Fruit fly (Drosophila melanogaster) Kc167 (cell line): ENCODE data around the gene CG2116.

Source experiments
- Myc ChIP-seq: fragments of >200 bp; optimal IDR thresholded peaks from 2 replicates; lab custom pipeline; 2017; ENCODE audit warnings: missing external identifiers
- Sin3A ChIP-seq: fragments of >200 bp; optimal IDR thresholded peaks from 2 replicates; lab custom pipeline; 2018; ENCODE audit warnings: missing external identifiers
- h ChIP-seq: fragments of >200 bp; optimal IDR thresholded peaks from 3 replicates; lab custom pipeline; 2018; ENCODE audit warnings: missing external identifiers
- insv ChIP-seq: fragments of >200 bp; optimal IDR thresholded peaks from 3 replicates; lab custom pipeline; 2018; ENCODE audit warnings: missing external identifiers
- psq ChIP-seq: fragments of >200 bp; optimal IDR thresholded peaks from 2 replicates; lab custom pipeline; 2017; ENCODE audit warnings: missing external identifiers
- ttk ChIP-seq: sonication (Bioruptor generic); optimal IDR thresholded peaks from 2 replicates; lab custom pipeline; 2017; ENCODE audit warnings: missing external identifiers

dm6 chrX:8087113-8087512, 42.5 kb upstream of the CG2116 start, which contains the start of gene CG2256:
- TF ChIP-seq psq (no peak), ttk (no peak), insv (lab: Kevin White, UChicago) (no peak), Myc (no peak), h (lab: Kevin White, UChicago) (no peak), Sin3A (lab: Kevin White, UChicago) (no peak)
